Worm (Caenorhabditis elegans) whole organism, young adult: ENCODE results near the gene ZK643.2.

Experiments
- B0019.2 ChIP-seq: fragments of 200-800 bp; sonication (Bioruptor generic); conservative IDR thresholded peaks from 2 replicates; pipeline ENCODE4 v1.3.6; 2022; ENCODE audit warnings: missing genetic modification reagents, missing genetic modification characterization, missing compliant biosample characterization
- B0261.1 ChIP-seq: sonication (generic microtip); optimal IDR thresholded peaks from 2 replicates; lab custom pipeline; 2016; ENCODE audit warnings: mild to moderate bottlenecking, missing genetic modification characterization, moderate library complexity, missing compliant biosample characterization
- C17E4.6 ChIP-seq: fragments of 200-800 bp; sonication (Bioruptor generic); IDR thresholded peaks from 2 replicates; pipeline ENCODE4 v1.3.6; 2022; ENCODE audit warnings: missing genetic modification reagents, missing genetic modification characterization, missing compliant biosample characterization
- D2030.7 ChIP-seq: fragments of 200-800 bp; sonication (Bioruptor generic); IDR thresholded peaks from 2 replicates; pipeline ENCODE4 v1.3.6; 2022; ENCODE audit warnings: missing genetic modification reagents, missing genetic modification characterization, missing compliant biosample characterization
- F33H1.4 ChIP-seq: fragments of 200-800 bp; sonication (Bioruptor generic); IDR thresholded peaks from 2 replicates; pipeline ENCODE4 v1.3.6; 2022; ENCODE audit warnings: missing genetic modification reagents, missing genetic modification characterization, missing compliant biosample characterization
- F57A8.1 ChIP-seq: fragments of 200-800 bp; sonication (Bioruptor generic); optimal IDR thresholded peaks from 2 replicates; lab custom pipeline; 2018; ENCODE audit warnings: mild to moderate bottlenecking, missing genetic modification characterization, moderate library complexity, missing compliant biosample characterization
- K11D2.4 ChIP-seq: fragments of 200-800 bp; sonication (Bioruptor generic); IDR thresholded peaks from 2 replicates; pipeline ENCODE4 v1.3.6; 2022; ENCODE audit warnings: missing genetic modification reagents, missing genetic modification characterization, missing compliant biosample characterization
- K12H6.12 ChIP-seq: fragments of 200-800 bp; sonication (Bioruptor generic); optimal IDR thresholded peaks from 2 replicates; lab custom pipeline; 2018; ENCODE audit warnings: mild to moderate bottlenecking, missing genetic modification characterization, missing compliant biosample characterization
- T07F8.4 ChIP-seq: sonication (generic microtip); optimal IDR thresholded peaks from 2 replicates; lab custom pipeline; 2016; ENCODE audit warnings: mild to moderate bottlenecking, missing genetic modification characterization, moderate library complexity, missing compliant biosample characterization
- T26A5.8 ChIP-seq: sonication (generic microtip); optimal IDR thresholded peaks from 2 replicates; lab custom pipeline; 2016; ENCODE audit warnings: missing genetic modification characterization, missing compliant biosample characterization
- Y53G8AR.9 ChIP-seq: fragments of 200-800 bp; sonication (Bioruptor generic); conservative IDR thresholded peaks from 2 replicates; pipeline ENCODE4 v1.3.6; 2022; ENCODE audit warnings: missing genetic modification reagents, missing genetic modification characterization, missing compliant biosample characterization
- Y56A3A.18 ChIP-seq: fragments of 200-800 bp; sonication (Bioruptor generic); IDR thresholded peaks from 2 replicates; pipeline ENCODE4 v1.3.6; 2022; ENCODE audit warnings: missing genetic modification reagents, missing genetic modification characterization, missing compliant biosample characterization
- ama-1 ChIP-seq, 3 experiments: fragments of 150-350 bp in 1 of 3; sonication (generic microtip) in 2 of 3; optimal IDR thresholded peaks; 2 replicates each; lab custom pipeline; 2014 to 2018; ENCODE audit warnings: missing biosample characterization in 2 of 3, missing genetic modification characterization in 2 of 3, missing genetic modification reagents in 2 of 3
- aptf-2 ChIP-seq: fragments of 200-800 bp; sonication (Bioruptor generic); conservative IDR thresholded peaks from 2 replicates; pipeline ENCODE4 v1.3.6; 2022; ENCODE audit warnings: missing genetic modification reagents, missing genetic modification characterization, missing compliant biosample characterization
- aptf-3 ChIP-seq: fragments of 200-800 bp; sonication (Bioruptor generic); IDR thresholded peaks from 2 replicates; pipeline ENCODE4 v1.3.6; 2022; ENCODE audit warnings: missing genetic modification characterization, missing compliant biosample characterization
- bed-2 ChIP-seq: fragments of 200-800 bp; sonication (Bioruptor generic); IDR thresholded peaks from 2 replicates; pipeline ENCODE4 v1.3.6; 2022; ENCODE audit warnings: missing genetic modification reagents, missing genetic modification characterization, missing compliant biosample characterization
- ceh-40 ChIP-seq: fragments of 200-800 bp; sonication (Bioruptor generic); IDR thresholded peaks from 2 replicates; pipeline ENCODE4 v1.3.6; 2022; ENCODE audit warnings: missing genetic modification characterization, missing compliant biosample characterization
- ceh-58 ChIP-seq: fragments of 200-800 bp; sonication (Bioruptor generic); IDR thresholded peaks from 2 replicates; pipeline ENCODE4 v1.3.6; 2022; ENCODE audit warnings: missing genetic modification characterization, missing compliant biosample characterization
- ceh-79 ChIP-seq: sonication (generic microtip); optimal IDR thresholded peaks from 2 replicates; lab custom pipeline; 2017; ENCODE audit warnings: mild to moderate bottlenecking, missing genetic modification characterization, missing compliant biosample characterization
- chd-7 ChIP-seq: sonication (generic microtip); optimal IDR thresholded peaks from 2 replicates; lab custom pipeline; 2016; ENCODE audit warnings: mild to moderate bottlenecking, missing genetic modification characterization, moderate library complexity, missing compliant biosample characterization
- egl-44 ChIP-seq: fragments of 200-800 bp; sonication (Bioruptor generic); IDR thresholded peaks from 2 replicates; pipeline ENCODE4 v1.3.6; 2022; ENCODE audit warnings: missing genetic modification reagents, missing genetic modification characterization, missing compliant biosample characterization
- egrh-3 ChIP-seq: fragments of 200-800 bp; sonication (Bioruptor generic); IDR thresholded peaks from 2 replicates; pipeline ENCODE4 v1.3.6; 2022; ENCODE audit warnings: missing genetic modification reagents, missing genetic modification characterization, missing compliant biosample characterization
- him-1 ChIP-seq: sonication (generic microtip); optimal IDR thresholded peaks from 2 replicates; lab custom pipeline; 2016; ENCODE audit warnings: missing genotype, missing genetic modification reagents, missing genetic modification characterization, missing compliant biosample characterization
- hsf-1 ChIP-seq: fragments of 200-800 bp; sonication (Bioruptor generic); IDR thresholded peaks from 2 replicates; pipeline ENCODE4 v1.3.6; 2022; ENCODE audit warnings: missing genetic modification reagents, missing genetic modification characterization, missing compliant biosample characterization
- lin-35 ChIP-seq, 3 experiments: fragments of 150-350 bp in 2 of 3; sonication (generic microtip) in 1 of 3; optimal IDR thresholded peaks; 2 replicates each; lab custom pipeline; 2014 to 2018; ENCODE audit warnings: missing biosample characterization in 3 of 3, missing genetic modification characterization in 3 of 3, missing genetic modification reagents in 3 of 3
- madf-10 ChIP-seq: sonication (generic microtip); optimal IDR thresholded peaks from 2 replicates; lab custom pipeline; 2016; ENCODE audit warnings: mild to moderate bottlenecking, missing genetic modification characterization, missing compliant biosample characterization
- madf-3 ChIP-seq: fragments of 200-800 bp; sonication (Bioruptor generic); IDR thresholded peaks from 2 replicates; pipeline ENCODE4 v1.3.6; 2022; ENCODE audit warnings: missing genetic modification reagents, missing genetic modification characterization, missing compliant biosample characterization
- madf-6 ChIP-seq: fragments of 200-800 bp; sonication (Bioruptor generic); IDR thresholded peaks from 2 replicates; pipeline ENCODE4 v1.3.6; 2022; ENCODE audit warnings: missing genetic modification reagents, missing genetic modification characterization, missing compliant biosample characterization
- mcd-1 ChIP-seq: fragments of 200-800 bp; sonication (Bioruptor generic); IDR thresholded peaks from 2 replicates; pipeline ENCODE4 v1.3.6; 2022; ENCODE audit warnings: missing genetic modification reagents, missing genetic modification characterization, missing compliant biosample characterization
- mel-28 ChIP-seq: sonication (generic microtip); optimal IDR thresholded peaks from 2 replicates; lab custom pipeline; 2016; ENCODE audit warnings: borderline replicate concordance, mild to moderate bottlenecking, missing genetic modification characterization, missing compliant biosample characterization
- mes-4 ChIP-seq: sonication (generic microtip); optimal IDR thresholded peaks from 2 replicates; lab custom pipeline; 2016; ENCODE audit warnings: missing genotype, missing genetic modification characterization, missing compliant biosample characterization
- nfya-2 ChIP-seq: fragments of 200-800 bp; sonication (Bioruptor generic); IDR thresholded peaks from 2 replicates; pipeline ENCODE4 v1.3.6; 2022; ENCODE audit warnings: missing genetic modification reagents, missing genetic modification characterization, missing compliant biosample characterization
- nfyb-1 ChIP-seq: fragments of 200-800 bp; sonication (Bioruptor generic); IDR thresholded peaks from 2 replicates; pipeline ENCODE4 v1.3.6; 2022; ENCODE audit warnings: missing genetic modification reagents, missing genetic modification characterization, missing compliant biosample characterization
- nhr-179 ChIP-seq: sonication (generic microtip); optimal IDR thresholded peaks from 2 replicates; lab custom pipeline; 2016; ENCODE audit warnings: mild to moderate bottlenecking, missing genetic modification characterization, missing compliant biosample characterization
- nhr-27 ChIP-seq: fragments of 200-800 bp; sonication (Bioruptor generic); optimal IDR thresholded peaks from 2 replicates; lab custom pipeline; 2018; ENCODE audit warnings: mild to moderate bottlenecking, missing genetic modification characterization, moderate library complexity, missing compliant biosample characterization
- nhr-80 ChIP-seq: sonication (generic microtip); optimal IDR thresholded peaks from 2 replicates; lab custom pipeline; 2016; ENCODE audit warnings: missing genetic modification characterization, missing compliant biosample characterization
- nhr-90 ChIP-seq: sonication (generic microtip); optimal IDR thresholded peaks from 2 replicates; lab custom pipeline; 2016; ENCODE audit warnings: missing genotype, mild to moderate bottlenecking, missing genetic modification characterization, missing compliant biosample characterization
- rec-8 ChIP-seq, 2 experiments: sonication (generic microtip); optimal IDR thresholded peaks; 2 replicates each; lab custom pipeline; 2016; ENCODE audit warnings: mild to moderate bottlenecking in 2 of 2, missing genetic modification characterization in 2 of 2, missing genetic modification reagents in 2 of 2, missing genotype in 2 of 2, missing biosample characterization in 1 of 2, missing compliant biosample characterization in 1 of 2, moderate library complexity in 1 of 2
- snpc-1.3 ChIP-seq: sonication (generic microtip); optimal IDR thresholded peaks from 2 replicates; lab custom pipeline; 2017; ENCODE audit warnings: missing genetic modification characterization, mild to moderate bottlenecking, missing compliant biosample characterization, antibody characterized with exemption, moderate library complexity, missing genotype, missing genetic modification reagents; ENCODE audit not compliant: insufficient read depth
- tbp1 ChIP-seq: fragments of 200-800 bp; sonication (Bioruptor generic); optimal IDR thresholded peaks from 2 replicates; lab custom pipeline; 2018; ENCODE audit warnings: mild to moderate bottlenecking, missing genetic modification characterization, missing compliant biosample characterization
- unc-62 ChIP-seq: fragments of 150-350 bp; optimal IDR thresholded peaks from 2 replicates; lab custom pipeline; 2014; ENCODE audit warnings: missing biosample characterization, missing genetic modification reagents, missing genetic modification characterization
- zfh-2 ChIP-seq: fragments of 200-800 bp; sonication (Bioruptor generic); conservative IDR thresholded peaks from 2 replicates; pipeline ENCODE4 v1.3.6; 2022; ENCODE audit warnings: missing genetic modification reagents, missing genetic modification characterization, missing compliant biosample characterization
- ztf-18 ChIP-seq: sonication (generic microtip); optimal IDR thresholded peaks from 2 replicates; lab custom pipeline; 2016; ENCODE audit warnings: missing genotype, mild to moderate bottlenecking, missing genetic modification characterization, missing compliant biosample characterization
- ztf-22 ChIP-seq: fragments of 200-800 bp; sonication (Bioruptor generic); optimal IDR thresholded peaks from 2 replicates; lab custom pipeline; 2018; ENCODE audit warnings: mild to moderate bottlenecking, missing genetic modification characterization, moderate library complexity, missing compliant biosample characterization
- ztf-3 ChIP-seq: fragments of 200-800 bp; sonication (Bioruptor generic); optimal IDR thresholded peaks from 2 replicates; lab custom pipeline; 2018; ENCODE audit warnings: mild to moderate bottlenecking, missing genetic modification characterization, missing compliant biosample characterization

The ZK643.2 gene

ce11 chrIII:8933696-8934095 lies 22.6 kb upstream of the ZK643.2 start:
- no peak for TF ChIP-seq hsf-1
- TF ChIP-seq mel-28 (tag; lab: Kevin White, UChicago), result no peak
- no peak for TF ChIP-seq unc-62 (GFP tag; lab: Kevin White, UChicago)
- no peak for TF ChIP-seq ceh-40 (GFP tag; lab: Robert Waterston, UW)
- TF ChIP-seq ztf-3 (GFP tag; lab: Kevin White, UChicago), result no peak
- no peak for TF ChIP-seq F33H1.4 (GFP tag; lab: Robert Waterston, UW)
- no peak for TF ChIP-seq tbp1
- no peak for TF ChIP-seq madf-6 (GFP tag; lab: Robert Waterston, UW)
- no peak for TF ChIP-seq Y53G8AR.9 (GFP tag; lab: Robert Waterston, UW)
- no peak for TF ChIP-seq ztf-18 (tag; lab: Kevin White, UChicago)
- no peak for TF ChIP-seq K11D2.4 (GFP tag; lab: Robert Waterston, UW)
- no peak for TF ChIP-seq nhr-179 (tag; lab: Kevin White, UChicago)
- TF ChIP-seq ama-1 (optimal IDR thresholded peaks at IDR 0.05; lab: Kevin White, UChicago), result no peak
- TF ChIP-seq ama-1 (GFP tag; optimal IDR thresholded peaks at IDR 0.05; lab: Kevin White, UChicago), result no peak

DNA sequence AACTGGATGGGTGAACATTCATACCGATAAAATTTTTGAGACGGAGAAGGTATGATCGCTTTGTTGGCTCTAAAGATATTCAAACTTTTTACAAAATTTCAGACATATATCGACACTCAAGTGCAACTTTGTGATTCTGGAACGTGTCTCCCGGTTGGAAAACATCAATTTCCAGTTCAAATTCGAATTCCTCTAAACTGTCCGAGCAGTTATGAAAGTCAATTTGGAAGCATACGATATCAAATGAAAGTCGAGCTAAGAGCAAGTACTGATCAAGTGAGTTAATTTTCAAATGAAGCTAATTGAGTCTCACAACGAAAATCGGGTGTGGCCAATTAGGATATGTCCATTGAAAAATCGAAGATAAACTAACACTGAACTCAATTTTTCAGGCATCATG lies 22.0 kb upstream of the ZK643.2 start:
- no peak for TF ChIP-seq egrh-3
- no peak for TF ChIP-seq B0019.2 (GFP tag; lab: Robert Waterston, UW)
- no peak for TF ChIP-seq mes-4 (tag; lab: Kevin White, UChicago)
- no peak for TF ChIP-seq nhr-90 (tag; lab: Kevin White, UChicago)
- no peak for TF ChIP-seq nhr-179 (tag; lab: Kevin White, UChicago)
- TF ChIP-seq ceh-58 (GFP tag; lab: Robert Waterston, UW), result no peak
- no peak for TF ChIP-seq nhr-27 (tag; lab: Kevin White, UChicago)
- TF ChIP-seq hsf-1, result no peak
- no peak for TF ChIP-seq nhr-80 (tag; lab: Kevin White, UChicago)
- TF ChIP-seq bed-2 (GFP tag; lab: Robert Waterston, UW), result no peak
- TF ChIP-seq madf-10 (tag; lab: Kevin White, UChicago), result no peak
- TF ChIP-seq ztf-3 (GFP tag; lab: Kevin White, UChicago), result no peak
- no peak for TF ChIP-seq K12H6.12 (tag; lab: Kevin White, UChicago)
- no peak for TF ChIP-seq nfyb-1 (GFP tag; lab: Robert Waterston, UW)
- TF ChIP-seq B0261.1, result no peak
- TF ChIP-seq egl-44, result no peak
- no peak for TF ChIP-seq madf-3
- TF ChIP-seq aptf-2 (GFP tag; lab: Robert Waterston, UW), result no peak
- TF ChIP-seq him-1 (tag; lab: Kevin White, UChicago), result no peak

DNA sequence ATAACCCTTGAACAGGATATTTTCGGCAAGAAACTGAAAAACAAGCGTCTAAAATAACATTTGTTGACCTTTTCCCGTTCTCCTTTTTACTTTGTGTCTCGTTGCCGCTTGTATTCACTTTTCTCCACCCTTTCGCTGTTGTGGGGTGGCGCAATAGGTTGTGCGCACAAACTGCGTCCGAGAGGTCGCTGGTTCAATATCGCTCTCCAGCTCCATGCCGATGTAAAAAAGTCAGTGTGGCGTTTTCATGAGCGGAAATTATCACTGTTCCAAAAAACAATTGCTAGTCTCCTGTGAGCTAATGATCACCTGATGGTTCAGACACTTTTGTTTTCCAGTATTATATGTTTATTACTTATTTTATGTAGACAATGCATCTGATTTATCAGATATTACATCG lies 18.8 kb upstream of the ZK643.2 start:
- TF ChIP-seq aptf-3 (GFP tag; lab: Robert Waterston, UW), result no peak
- TF ChIP-seq T26A5.8 (tag; lab: Kevin White, UChicago), result peak; percentile 36
- peak; percentile 84 for TF ChIP-seq K12H6.12 (tag; lab: Kevin White, UChicago)
- 0 out of 2 replicates have a peak, but pooled peaks have one; percentile 32 for TF ChIP-seq aptf-2 (GFP tag; lab: Robert Waterston, UW)
- peak; percentile 80 for TF ChIP-seq D2030.7 (GFP tag; lab: Robert Waterston, UW)
- 0 out of 2 replicates have a peak, but pooled peaks have one; percentile 37 for TF ChIP-seq egl-44
- TF ChIP-seq B0261.1, result peak; percentile 83
- TF ChIP-seq nfya-2, result no peak
- peak; percentile 72 for TF ChIP-seq snpc-1.3
- no peak for TF ChIP-seq zfh-2 (GFP tag; lab: Robert Waterston, UW)
- no peak for TF ChIP-seq bed-2 (GFP tag; lab: Robert Waterston, UW)
- no peak for TF ChIP-seq nhr-80 (tag; lab: Kevin White, UChicago)
- TF ChIP-seq rec-8 (tag; optimal IDR thresholded peaks at IDR 0.05; lab: Kevin White, UChicago), result peak; percentile 63 to 87
- peak; percentile 61; the same call in 1 of the 2 replicates for TF ChIP-seq F33H1.4 (GFP tag; lab: Robert Waterston, UW)
- TF ChIP-seq lin-35 (GFP tag; optimal IDR thresholded peaks at IDR 0.05; lab: Kevin White, UChicago), result peak in 1 of 3 experiments; percentile 61
- TF ChIP-seq T07F8.4 (tag; lab: Kevin White, UChicago), result peak; percentile 70
- 0 out of 2 replicates have a peak, but pooled peaks have one; percentile 43 for TF ChIP-seq Y56A3A.18 (GFP tag; lab: Robert Waterston, UW)
- TF ChIP-seq ztf-22 (GFP tag; lab: Kevin White, UChicago), result peak; percentile 57
- no peak for TF ChIP-seq ceh-58 (GFP tag; lab: Robert Waterston, UW)
- TF ChIP-seq ceh-79, result no peak
- no peak for TF ChIP-seq chd-7 (tag; lab: Kevin White, UChicago)
- TF ChIP-seq F57A8.1 (GFP tag; lab: Kevin White, UChicago), result peak; percentile 73
- TF ChIP-seq C17E4.6 (GFP tag; lab: Robert Waterston, UW), result 0 out of 2 replicates have a peak, but pooled peaks have one; percentile 23
- TF ChIP-seq mcd-1 (GFP tag; lab: Robert Waterston, UW), result no peak
